Worm (Caenorhabditis elegans) whole organism, L3 larva: ENCODE results near the gene E01G6.2.

Experiments
- R02D3.7 ChIP-seq: fragments of 150-350 bp; optimal IDR thresholded peaks from 2 replicates; lab custom pipeline; 2014; ENCODE audit warnings: missing biosample characterization, missing genetic modification characterization
- aly-2 ChIP-seq: fragments of 150-350 bp; optimal IDR thresholded peaks from 2 replicates; lab custom pipeline; 2014; ENCODE audit warnings: missing biosample characterization, missing genetic modification characterization
- ama-1 ChIP-seq: fragments of 150-350 bp; optimal IDR thresholded peaks from 2 replicates; lab custom pipeline; 2018
- ceh-16 ChIP-seq: sonication (generic microtip); optimal IDR thresholded peaks from 2 replicates; lab custom pipeline; 2017; ENCODE audit warnings: missing biosample characterization, missing genetic modification characterization
- ceh-28 ChIP-seq: fragments of 150-350 bp; optimal IDR thresholded peaks from 2 replicates; lab custom pipeline; 2014; ENCODE audit warnings: missing biosample characterization, missing genetic modification reagents, missing genetic modification characterization
- ceh-82 ChIP-seq: fragments of 150-350 bp; optimal IDR thresholded peaks from 2 replicates; lab custom pipeline; 2014; ENCODE audit warnings: missing biosample characterization, missing genetic modification characterization
- ceh-9 ChIP-seq: sonication (generic microtip); optimal IDR thresholded peaks from 2 replicates; lab custom pipeline; 2018; ENCODE audit warnings: missing biosample characterization, missing genetic modification characterization
- egl-27 ChIP-seq: sonication (generic microtip); optimal IDR thresholded peaks from 4 replicates; lab custom pipeline; 2017; ENCODE audit warnings: missing biosample characterization, missing genetic modification reagents, missing genetic modification characterization
- egl-5 ChIP-seq: fragments of 150-350 bp; optimal IDR thresholded peaks from 2 replicates; lab custom pipeline; 2017; ENCODE audit warnings: missing biosample characterization, missing genetic modification reagents, missing genetic modification characterization, inconsistent platforms
- elt-1 ChIP-seq: fragments of 150-350 bp; optimal IDR thresholded peaks from 2 replicates; lab custom pipeline; 2014; ENCODE audit warnings: missing biosample characterization, missing genetic modification characterization
- elt-2 ChIP-seq: sonication (generic microtip); optimal IDR thresholded peaks from 2 replicates; lab custom pipeline; 2016; ENCODE audit warnings: missing genetic modification reagents, mild to moderate bottlenecking, missing genetic modification characterization, missing compliant biosample characterization
- elt-3 ChIP-seq, 3 experiments: fragments of 150-350 bp in 1 of 3; sonication (generic microtip) in 2 of 3; optimal IDR thresholded peaks; 2 replicates in 2 of 3; 4 replicates in 1 of 3; lab custom pipeline; 2014 to 2017; ENCODE audit warnings: missing biosample characterization in 3 of 3, missing genetic modification characterization in 3 of 3
- eor-1 ChIP-seq, 2 experiments: fragments of 150-350 bp; optimal IDR thresholded peaks; 2 replicates each; lab custom pipeline; 2014 to 2018; ENCODE audit warnings: missing biosample characterization in 2 of 2, missing genetic modification characterization in 2 of 2
- fkh-10 ChIP-seq: sonication (generic microtip); optimal IDR thresholded peaks from 2 replicates; lab custom pipeline; 2017; ENCODE audit warnings: missing biosample characterization, missing genetic modification reagents, missing genetic modification characterization
- hmg-11 ChIP-seq: sonication (generic microtip); optimal IDR thresholded peaks from 2 replicates; lab custom pipeline; 2016; ENCODE audit warnings: missing genetic modification characterization, missing compliant biosample characterization
- jun-1 ChIP-seq: fragments of 150-350 bp; optimal IDR thresholded peaks from 2 replicates; lab custom pipeline; 2014; ENCODE audit warnings: missing biosample characterization, missing genetic modification reagents, missing genetic modification characterization
- lin-15B ChIP-seq: fragments of 150-350 bp; optimal IDR thresholded peaks from 2 replicates; lab custom pipeline; 2014; ENCODE audit warnings: missing biosample characterization, missing genetic modification characterization
- lin-39 ChIP-seq: fragments of 150-350 bp; optimal IDR thresholded peaks from 2 replicates; lab custom pipeline; 2018; ENCODE audit warnings: missing biosample characterization, missing genetic modification reagents, missing genetic modification characterization
- lsy-12 ChIP-seq: sonication (generic microtip); optimal IDR thresholded peaks from 2 replicates; lab custom pipeline; 2016; ENCODE audit warnings: mild to moderate bottlenecking, missing genetic modification characterization, missing compliant biosample characterization
- mdl-1 ChIP-seq: fragments of 150-350 bp; optimal IDR thresholded peaks from 2 replicates; lab custom pipeline; 2014; ENCODE audit warnings: missing biosample characterization, missing genetic modification characterization
- mml-1 ChIP-seq: fragments of 150-350 bp; sonication (generic microtip); optimal IDR thresholded peaks from 3 replicates; lab custom pipeline; 2014; ENCODE audit warnings: missing biosample characterization, missing genetic modification characterization
- nfya-1 ChIP-seq: sonication (generic microtip); optimal IDR thresholded peaks from 2 replicates; lab custom pipeline; 2017; ENCODE audit warnings: missing genetic modification characterization, mild to moderate bottlenecking, missing compliant biosample characterization, antibody characterized with exemption, moderate library complexity; ENCODE audit not compliant: insufficient read depth
- nhr-11 ChIP-seq: fragments of 150-350 bp; optimal IDR thresholded peaks from 2 replicates; lab custom pipeline; 2014; ENCODE audit warnings: missing biosample characterization, missing genetic modification characterization
- nhr-12 ChIP-seq: fragments of 150-350 bp; optimal IDR thresholded peaks from 2 replicates; lab custom pipeline; 2014; ENCODE audit warnings: missing biosample characterization, missing genetic modification characterization
- nhr-23 ChIP-seq: fragments of 150-350 bp; optimal IDR thresholded peaks from 2 replicates; lab custom pipeline; 2014; ENCODE audit warnings: missing biosample characterization, missing genetic modification reagents, missing genetic modification characterization
- nhr-25 ChIP-seq: sonication (generic microtip); optimal IDR thresholded peaks from 2 replicates; lab custom pipeline; 2017; ENCODE audit warnings: missing biosample characterization, missing genetic modification characterization
- nhr-28 ChIP-seq: fragments of 150-350 bp; optimal IDR thresholded peaks from 2 replicates; lab custom pipeline; 2014; ENCODE audit warnings: missing biosample characterization, missing genetic modification characterization
- nhr-43 ChIP-seq: sonication (generic microtip); optimal IDR thresholded peaks from 2 replicates; lab custom pipeline; 2016; ENCODE audit warnings: mild to moderate bottlenecking, missing genetic modification characterization, missing compliant biosample characterization; ENCODE audit not compliant: poor library complexity, severe bottlenecking
- nhr-76 ChIP-seq: fragments of 150-350 bp; sonication (generic microtip); optimal IDR thresholded peaks from 5 replicates; lab custom pipeline; 2014; ENCODE audit warnings: missing biosample characterization, missing genetic modification characterization
- nhr-77 ChIP-seq: fragments of 150-350 bp; optimal IDR thresholded peaks from 2 replicates; lab custom pipeline; 2014; ENCODE audit warnings: missing biosample characterization, missing genetic modification characterization
- pqm-1 ChIP-seq: fragments of 150-350 bp; optimal IDR thresholded peaks from 2 replicates; lab custom pipeline; 2017; ENCODE audit warnings: missing biosample characterization, missing genetic modification characterization, inconsistent platforms
- sea-2 ChIP-seq: fragments of 150-350 bp; sonication (generic microtip); optimal IDR thresholded peaks from 4 replicates; lab custom pipeline; 2014; ENCODE audit warnings: missing biosample characterization, missing genetic modification reagents, missing genetic modification characterization
- skn-1 ChIP-seq: fragments of 150-350 bp; optimal IDR thresholded peaks from 2 replicates; lab custom pipeline; 2014; ENCODE audit warnings: missing biosample characterization, missing genetic modification characterization
- snpc-4 ChIP-seq: fragments of 150-350 bp; optimal IDR thresholded peaks from 2 replicates; lab custom pipeline; 2014; ENCODE audit warnings: missing biosample characterization, missing genetic modification characterization
- tbx-2 ChIP-seq: sonication (generic microtip); optimal IDR thresholded peaks from 2 replicates; lab custom pipeline; 2016; ENCODE audit warnings: mild to moderate bottlenecking, missing genetic modification characterization, missing compliant biosample characterization
- unc-39 ChIP-seq: sonication (generic microtip); optimal IDR thresholded peaks from 4 replicates; lab custom pipeline; 2017; ENCODE audit warnings: missing biosample characterization, missing genetic modification characterization
- unc-62 ChIP-seq: fragments of 150-350 bp; sonication (generic microtip); optimal IDR thresholded peaks from 4 replicates; lab custom pipeline; 2014; ENCODE audit warnings: missing biosample characterization, missing genetic modification reagents, missing genetic modification characterization
- ztf-11 ChIP-seq: fragments of 150-350 bp; optimal IDR thresholded peaks from 2 replicates; lab custom pipeline; 2014; ENCODE audit warnings: missing biosample characterization, missing genetic modification characterization
- ztf-4 ChIP-seq: fragments of 150-350 bp; optimal IDR thresholded peaks from 2 replicates; lab custom pipeline; 2014; ENCODE audit warnings: missing biosample characterization, missing genetic modification characterization

E01G6.2 gene

ce11 chrX:12294263-12294662 is 37.8 kb downstream of the E01G6.2 start, which contains the start of gene W06D11.1:
Gene W06D11.1 (plus strand): TSS chrX:12294563.
- TF ChIP-seq ztf-4: no peak
- TF ChIP-seq elt-2 (tag; lab: Kevin White, UChicago): no peak
- TF ChIP-seq nhr-28 (tag; lab: Kevin White, UChicago): no peak
- no peak for TF ChIP-seq ztf-11 (tag; lab: Kevin White, UChicago)
- TF ChIP-seq lin-15B (tag; lab: Kevin White, UChicago): no peak
- TF ChIP-seq ceh-28 (tag; lab: Kevin White, UChicago): no peak
- no peak for TF ChIP-seq nhr-11 (tag; lab: Kevin White, UChicago)
- TF ChIP-seq lin-39 (tag; lab: Kevin White, UChicago): no peak
- TF ChIP-seq eor-1 (tag; optimal IDR thresholded peaks at IDR 0.05; lab: Kevin White, UChicago): no peak
- no peak for TF ChIP-seq sea-2 (GFP tag; lab: Kevin White, UChicago)
- no peak for TF ChIP-seq nhr-43
- no peak for TF ChIP-seq nhr-23 (tag; lab: Kevin White, UChicago)
- TF ChIP-seq nhr-76: no peak
- TF ChIP-seq hmg-11 (tag; lab: Kevin White, UChicago): no peak
- TF ChIP-seq tbx-2 (tag; lab: Kevin White, UChicago): no peak
- no peak for TF ChIP-seq nhr-25
- no peak for TF ChIP-seq nhr-77
- TF ChIP-seq ama-1 (lab: Kevin White, UChicago): no peak
- TF ChIP-seq jun-1 (tag; lab: Kevin White, UChicago): no peak

- TF ChIP-seq lin-15B (tag; lab: Kevin White, UChicago) (no peak), mml-1 (tag; lab: Kevin White, UChicago) (no peak), elt-2 (tag; lab: Kevin White, UChicago) (no peak), ceh-82 (tag; lab: Kevin White, UChicago) (no peak), ztf-4 (no peak), R02D3.7 (tag; lab: Kevin White, UChicago) (no peak), nhr-23 (tag; lab: Kevin White, UChicago) (no peak), fkh-10 (GFP tag; lab: Kevin White, UChicago) (no peak), mdl-1 (tag; lab: Kevin White, UChicago) (no peak), pqm-1 (tag; lab: Kevin White, UChicago) (no peak), elt-1 (tag; lab: Kevin White, UChicago) (no peak), ztf-11 (tag; lab: Kevin White, UChicago) (no peak), skn-1 (tag; lab: Kevin White, UChicago) (no peak), lsy-12 (tag; lab: Kevin White, UChicago) (no peak), nhr-12 (no peak)
- TF ChIP-seq, all 47 proteins: peak for 0
Observed at ce11 chrX:12296392-12296791, 39.9 kb downstream of the E01G6.2 start, which contains the start of gene W06D11.2. Gene W06D11.2 (minus strand): TSS chrX:12296730.

- no peak for TF ChIP-seq nhr-77
- no peak for TF ChIP-seq nhr-11 (tag; lab: Kevin White, UChicago)
- TF ChIP-seq eor-1 (tag; optimal IDR thresholded peaks at IDR 0.05; lab: Kevin White, UChicago): no peak
- TF ChIP-seq ceh-16: no peak
- TF ChIP-seq elt-1 (tag; lab: Kevin White, UChicago): no peak
- TF ChIP-seq nhr-25: no peak
- no peak for TF ChIP-seq nhr-28 (tag; lab: Kevin White, UChicago)
- no peak for TF ChIP-seq mml-1 (tag; lab: Kevin White, UChicago)
- TF ChIP-seq lin-15B (tag; lab: Kevin White, UChicago): no peak
- TF ChIP-seq nhr-23 (tag; lab: Kevin White, UChicago): no peak
- TF ChIP-seq lsy-12 (tag; lab: Kevin White, UChicago): no peak
- no peak for TF ChIP-seq snpc-4 (tag; lab: Kevin White, UChicago)
- TF ChIP-seq elt-3 (tag; optimal IDR thresholded peaks at IDR 0.05; lab: Kevin White, UChicago): no peak
- no peak for TF ChIP-seq egl-27 (tag; lab: Kevin White, UChicago)
- TF ChIP-seq jun-1 (tag; lab: Kevin White, UChicago): no peak
- no peak for TF ChIP-seq skn-1 (tag; lab: Kevin White, UChicago)
- TF ChIP-seq unc-62 (GFP tag; lab: Kevin White, UChicago): no peak
- TF ChIP-seq egl-5: no peak
Observed at ce11 chrX:12298324-12298723, 41.9 kb downstream of the E01G6.2 start, which contains the start of gene W06D11.3. Gene W06D11.3 (plus strand): TSS chrX:12298683.

ce11 chrX:12299834-12300233 is 43.4 kb downstream of the E01G6.2 start, which contains the start of gene W06D11.5:
Gene W06D11.5 (plus strand): TSS chrX:12300134.
- TF ChIP-seq ceh-9 (tag; lab: Kevin White, UChicago): no peak
- no peak for TF ChIP-seq lin-15B (tag; lab: Kevin White, UChicago)
- no peak for TF ChIP-seq egl-5
- no peak for TF ChIP-seq nhr-25
- no peak for TF ChIP-seq unc-62 (GFP tag; lab: Kevin White, UChicago)
- TF ChIP-seq nfya-1 (tag; lab: Kevin White, UChicago): no peak
- TF ChIP-seq ceh-16: no peak
- no peak for TF ChIP-seq nhr-76
- no peak for TF ChIP-seq eor-1 (tag; optimal IDR thresholded peaks at IDR 0.05; lab: Kevin White, UChicago)
- no peak for TF ChIP-seq aly-2 (tag; lab: Kevin White, UChicago)
- TF ChIP-seq lsy-12 (tag; lab: Kevin White, UChicago): no peak
- no peak for TF ChIP-seq egl-27 (tag; lab: Kevin White, UChicago)
- no peak for TF ChIP-seq skn-1 (tag; lab: Kevin White, UChicago)
- TF ChIP-seq nhr-23 (tag; lab: Kevin White, UChicago): no peak
- TF ChIP-seq pqm-1 (tag; lab: Kevin White, UChicago): no peak
- TF ChIP-seq nhr-28 (tag; lab: Kevin White, UChicago): no peak
- TF ChIP-seq unc-39 (tag; lab: Kevin White, UChicago): no peak
- TF ChIP-seq, all 47 proteins: peak for 0
